Fruit fly (Drosophila melanogaster) whole organism, prepupa: Measurements from ENCODE around the gene BRWD3.
A peak's percentile ranks its signal among the peaks of the same experiment; 100 is the strongest.

Experiments
- Blimp-1 ChIP-seq: fragments of 200-800 bp; sonication (Bioruptor generic); optimal IDR thresholded peaks from 3 replicates; lab custom pipeline; 2017; ENCODE audit warnings: missing biosample characterization, missing genetic modification characterization, mild to moderate bottlenecking, moderate library complexity, missing genetic modification reagents
- CG10631 ChIP-seq: fragments of 200-800 bp; sonication (Bioruptor generic); optimal IDR thresholded peaks from 2 replicates; lab custom pipeline; 2016; ENCODE audit warnings: missing biosample characterization, missing genetic modification characterization
- CG11294 ChIP-seq: fragments of 200-800 bp; sonication (Bioruptor generic); IDR thresholded peaks from 2 replicates; pipeline ENCODE4 v1.3.6; 2022; ENCODE audit warnings: missing biosample characterization, missing genetic modification characterization
- CG11762 ChIP-seq: fragments of 200-800 bp; sonication (Bioruptor generic); optimal IDR thresholded peaks from 3 replicates; lab custom pipeline; 2016; ENCODE audit warnings: missing biosample characterization, missing genetic modification characterization; ENCODE audit not compliant: insufficient read depth
- CG11902 ChIP-seq: fragments of 200-800 bp; sonication (Bioruptor generic); optimal IDR thresholded peaks from 3 replicates; lab custom pipeline; 2016; ENCODE audit warnings: missing biosample characterization, missing genetic modification characterization
- CG15336 ChIP-seq: fragments of 200-800 bp; sonication (Bioruptor generic); IDR thresholded peaks from 2 replicates; pipeline ENCODE4 v1.3.6; 2022; ENCODE audit warnings: missing biosample characterization, missing genetic modification characterization
- CG3032 ChIP-seq: fragments of 200-800 bp; optimal IDR thresholded peaks from 2 replicates; lab custom pipeline; 2019; ENCODE audit warnings: missing biosample characterization, mild to moderate bottlenecking, missing genetic modification characterization, moderate library complexity
- CG31627 ChIP-seq: fragments of 200-800 bp; sonication (Bioruptor generic); optimal IDR thresholded peaks from 3 replicates; lab custom pipeline; 2016; ENCODE audit warnings: missing biosample characterization, missing genetic modification characterization
- CG34406 ChIP-seq: fragments of 200-800 bp; sonication (Bioruptor generic); optimal IDR thresholded peaks from 3 replicates; lab custom pipeline; 2016; ENCODE audit warnings: missing biosample characterization, missing genetic modification characterization
- CG6163 ChIP-seq: fragments of 200-800 bp; sonication (Bioruptor generic); IDR thresholded peaks from 3 replicates; pipeline ENCODE4 v1.3.6; 2022; ENCODE audit warnings: missing biosample characterization, missing genetic modification characterization
- CG6792 ChIP-seq: fragments of 200-800 bp; sonication (Bioruptor generic); optimal IDR thresholded peaks from 3 replicates; lab custom pipeline; 2016; ENCODE audit warnings: missing biosample characterization, missing genetic modification characterization
- CG8119 ChIP-seq: fragments of 200-800 bp; sonication (Bioruptor generic); IDR thresholded peaks from 3 replicates; pipeline ENCODE4 v1.3.6; 2022; ENCODE audit warnings: missing biosample characterization, missing genetic modification characterization
- CG8319 ChIP-seq: fragments of 200-800 bp; sonication (Bioruptor generic); optimal IDR thresholded peaks from 3 replicates; lab custom pipeline; 2016; ENCODE audit warnings: missing biosample characterization, missing genetic modification characterization
- CG8632 ChIP-seq: fragments of 200-800 bp; sonication (Bioruptor generic); optimal IDR thresholded peaks from 3 replicates; lab custom pipeline; 2016; ENCODE audit warnings: missing biosample characterization, missing genetic modification characterization
- CG9139 ChIP-seq: fragments of 200-800 bp; sonication (Bioruptor generic); optimal IDR thresholded peaks from 3 replicates; lab custom pipeline; 2017; ENCODE audit warnings: missing biosample characterization, mild to moderate bottlenecking, missing genetic modification characterization
- Ets21C ChIP-seq: fragments of 200-800 bp; sonication (Bioruptor generic); optimal IDR thresholded peaks from 3 replicates; lab custom pipeline; 2016; ENCODE audit warnings: missing biosample characterization, missing genetic modification characterization
- Gug ChIP-seq: fragments of 200-800 bp; sonication (Bioruptor generic); IDR thresholded peaks from 2 replicates; pipeline ENCODE4 v1.3.6; 2022; ENCODE audit warnings: missing biosample characterization, missing genetic modification characterization
- Hr38 ChIP-seq: sonication (Bioruptor generic); optimal IDR thresholded peaks from 2 replicates; lab custom pipeline; 2016; ENCODE audit warnings: missing biosample characterization, missing genetic modification characterization
- Hr39 ChIP-seq: fragments of 200-800 bp; sonication (Bioruptor generic); optimal IDR thresholded peaks from 2 replicates; lab custom pipeline; 2016; ENCODE audit warnings: missing biosample characterization, missing genetic modification characterization
- Met ChIP-seq: fragments of 200-800 bp; sonication (Bioruptor generic); optimal IDR thresholded peaks from 3 replicates; lab custom pipeline; 2016; ENCODE audit warnings: missing biosample characterization, missing genetic modification characterization
- OdsH ChIP-seq: fragments of 200-800 bp; sonication (Bioruptor generic); optimal IDR thresholded peaks from 3 replicates; lab custom pipeline; 2016; ENCODE audit warnings: missing biosample characterization, missing genetic modification characterization
- Smox ChIP-seq: fragments of 200-800 bp; sonication (Bioruptor generic); optimal IDR thresholded peaks from 3 replicates; lab custom pipeline; 2016; ENCODE audit warnings: missing biosample characterization, missing genetic modification characterization
- Sox102F ChIP-seq: fragments of 200-800 bp; sonication (Bioruptor generic); optimal IDR thresholded peaks from 2 replicates; lab custom pipeline; 2016; ENCODE audit warnings: missing biosample characterization, mild to moderate bottlenecking, missing genetic modification characterization
- Sox14 ChIP-seq: fragments of 200-800 bp; sonication (Bioruptor generic); optimal IDR thresholded peaks from 3 replicates; lab custom pipeline; 2016; ENCODE audit warnings: missing biosample characterization, missing genetic modification characterization
- Sox15 ChIP-seq: fragments of 200-800 bp; sonication (Bioruptor generic); optimal IDR thresholded peaks from 3 replicates; lab custom pipeline; 2016; ENCODE audit warnings: missing biosample characterization, missing genetic modification characterization
- acj6 ChIP-seq: fragments of 200-800 bp; sonication (Bioruptor generic); optimal IDR thresholded peaks from 3 replicates; lab custom pipeline; 2016; ENCODE audit warnings: missing biosample characterization, missing genetic modification characterization
- cyc ChIP-seq: fragments of 200-800 bp; sonication (Bioruptor generic); optimal IDR thresholded peaks from 3 replicates; lab custom pipeline; 2016; ENCODE audit warnings: missing biosample characterization, missing genetic modification characterization
- dac ChIP-seq: fragments of 200-800 bp; sonication (Bioruptor generic); optimal IDR thresholded peaks from 2 replicates; lab custom pipeline; 2017; ENCODE audit warnings: missing biosample characterization, mild to moderate bottlenecking, missing genetic modification characterization
- dsx ChIP-seq: fragments of 200-800 bp; optimal IDR thresholded peaks from 3 replicates; lab custom pipeline; 2019; ENCODE audit warnings: missing biosample characterization, mild to moderate bottlenecking, missing genetic modification characterization, moderate library complexity; ENCODE audit not compliant: poor library complexity, severe bottlenecking
- eg ChIP-seq: fragments of 200-800 bp; sonication (Bioruptor generic); IDR thresholded peaks from 3 replicates; pipeline ENCODE4 v1.3.6; 2022; ENCODE audit warnings: missing biosample characterization, missing genetic modification characterization
- esn ChIP-seq: fragments of 200-800 bp; sonication (Bioruptor generic); optimal IDR thresholded peaks from 2 replicates; lab custom pipeline; 2016; ENCODE audit warnings: missing biosample characterization, mild to moderate bottlenecking, missing genetic modification characterization, moderate library complexity
- fkh ChIP-seq: fragments of 200-800 bp; sonication (Bioruptor generic); optimal IDR thresholded peaks from 3 replicates; lab custom pipeline; 2017; ENCODE audit warnings: missing biosample characterization, mild to moderate bottlenecking, missing genetic modification characterization, moderate library complexity
- lz ChIP-seq: fragments of 200-800 bp; sonication (Bioruptor generic); optimal IDR thresholded peaks from 3 replicates; lab custom pipeline; 2016; ENCODE audit warnings: missing biosample characterization, missing genetic modification characterization
- net ChIP-seq: fragments of 200-800 bp; sonication (Bioruptor generic); optimal IDR thresholded peaks from 3 replicates; lab custom pipeline; 2016; ENCODE audit warnings: missing biosample characterization, missing genetic modification characterization
- pdm3 ChIP-seq: fragments of 200-800 bp; sonication (Bioruptor generic); optimal IDR thresholded peaks from 3 replicates; lab custom pipeline; 2016; ENCODE audit warnings: missing biosample characterization, missing genetic modification characterization
- salr ChIP-seq, 2 experiments: fragments of 200-800 bp; sonication (Bioruptor generic); optimal IDR thresholded peaks; 3 replicates each; lab custom pipeline; 2016 to 2018; ENCODE audit warnings: missing biosample characterization in 2 of 2, missing genetic modification characterization in 2 of 2, mild to moderate bottlenecking in 1 of 2
- ss ChIP-seq, 2 experiments: fragments of 200-800 bp; sonication (Bioruptor generic); optimal IDR thresholded peaks; 2 replicates in 1 of 2; 3 replicates in 1 of 2; lab custom pipeline; 2017 to 2018; ENCODE audit warnings: mild to moderate bottlenecking in 2 of 2, missing biosample characterization in 2 of 2, missing genetic modification characterization in 2 of 2, moderate library complexity in 1 of 2
- topi ChIP-seq: fragments of 200-800 bp; sonication (Bioruptor generic); optimal IDR thresholded peaks from 3 replicates; lab custom pipeline; 2016; ENCODE audit warnings: missing biosample characterization, missing genetic modification characterization

Gene BRWD3

DNA sequence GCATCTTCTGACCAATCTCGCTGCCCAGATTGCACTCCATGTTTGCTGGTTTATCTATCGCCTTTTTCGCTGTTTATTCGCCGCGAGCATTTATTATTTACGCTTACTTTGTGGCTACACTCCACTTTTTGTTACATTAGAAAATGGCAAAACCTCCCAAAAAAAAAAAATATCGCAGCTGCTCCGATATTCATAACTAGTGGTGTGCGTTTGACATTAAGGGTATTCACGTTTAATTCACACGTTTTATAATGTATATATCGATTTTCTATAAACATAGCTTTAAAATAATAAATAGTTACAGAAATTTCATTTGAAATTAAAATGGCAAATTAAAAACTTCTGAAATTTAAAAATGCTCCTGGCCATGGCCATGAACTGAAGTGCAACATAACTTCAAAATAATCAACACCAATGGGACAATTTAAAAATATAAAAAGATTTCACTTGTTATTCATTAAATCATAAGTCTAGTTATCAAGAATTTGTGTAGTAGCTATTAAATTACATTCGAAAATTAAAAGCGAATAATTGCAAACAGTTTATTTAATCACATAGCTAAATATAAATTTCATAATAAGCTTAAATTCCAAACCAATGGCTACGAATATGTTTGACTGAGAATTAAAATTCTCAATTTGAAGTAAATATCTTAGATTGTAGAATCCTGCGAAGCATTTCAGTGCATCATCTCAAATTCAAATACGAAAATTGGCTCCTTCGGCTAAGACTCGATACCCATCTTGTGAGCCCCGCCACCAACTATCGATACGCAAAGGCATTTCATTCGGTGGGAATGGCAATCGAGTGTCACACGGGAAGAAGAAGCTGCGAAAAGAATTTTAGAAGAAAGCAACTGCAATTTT, at the start of gene BRWD3, which contains the start of gene Nab2:
Gene BRWD3, plus strand, starts transcription at position 784 of the 866 bp plus-strand sequence.
Gene Nab2, minus strand, starts transcription at position 203 of the 866 bp plus-strand sequence.
- TF ChIP-seq Sox14 (GFP tag; lab: Kevin White, UChicago) (no peak), dsx (GFP tag; lab: Kevin White, UChicago) (no peak), salr (GFP tag; optimal IDR thresholded peaks at IDR 0.05; lab: Kevin White, UChicago) (peak in 1 of 2 experiments; percentile 57), CG8632 (GFP tag; lab: Kevin White, UChicago) (no peak), Smox (GFP tag; lab: Kevin White, UChicago) (no peak), topi (no peak), Hr38 (no peak), Ets21C (peak; percentile 21), lz (GFP tag; lab: Kevin White, UChicago) (peak; percentile 54), Hr39 (no peak), OdsH (no peak), CG11762 (GFP tag; lab: Kevin White, UChicago) (peak; percentile 28), CG15336 (GFP tag; lab: Robert Waterston, UW) (peak; percentile 44; the same call in 1 of the 2 replicates), CG6792 (GFP tag; lab: Kevin White, UChicago) (peak; percentile 40), CG8319 (no peak), CG34406 (GFP tag; lab: Kevin White, UChicago) (no peak), CG6163 (peak; percentile 46; the same call in 1 of the 3 replicates), Sox102F (no peak), Met (GFP tag; lab: Kevin White, UChicago) (no peak), esn (peak; percentile 59), Blimp-1 (GFP tag; lab: Kevin White, UChicago) (no peak), CG3032 (peak; percentile 49), CG9139 (no peak), dac (GFP tag; lab: Kevin White, UChicago) (no peak), CG11294 (GFP tag; lab: Robert Waterston, UW) (no peak), CG10631 (GFP tag; lab: Kevin White, UChicago) (no peak), acj6 (GFP tag; lab: Kevin White, UChicago) (no peak), pdm3 (GFP tag; lab: Kevin White, UChicago) (no peak), ss (GFP tag; optimal IDR thresholded peaks at IDR 0.05; lab: Kevin White, UChicago) (no peak), cyc (no peak), CG11902 (peak; percentile 22), Gug (GFP tag; lab: Robert Waterston, UW) (peak; percentile 25; the same call in 1 of the 2 replicates), eg (GFP tag; lab: Robert Waterston, UW) (peak; percentile 39; the same call in 2 of the 3 replicates), Sox15 (GFP tag; lab: Kevin White, UChicago) (peak; percentile 27), CG8119 (no peak), fkh (GFP tag; lab: Kevin White, UChicago) (no peak), net (GFP tag; lab: Kevin White, UChicago) (no peak), CG31627 (GFP tag; lab: Kevin White, UChicago) (peak; percentile 56)

DNA sequence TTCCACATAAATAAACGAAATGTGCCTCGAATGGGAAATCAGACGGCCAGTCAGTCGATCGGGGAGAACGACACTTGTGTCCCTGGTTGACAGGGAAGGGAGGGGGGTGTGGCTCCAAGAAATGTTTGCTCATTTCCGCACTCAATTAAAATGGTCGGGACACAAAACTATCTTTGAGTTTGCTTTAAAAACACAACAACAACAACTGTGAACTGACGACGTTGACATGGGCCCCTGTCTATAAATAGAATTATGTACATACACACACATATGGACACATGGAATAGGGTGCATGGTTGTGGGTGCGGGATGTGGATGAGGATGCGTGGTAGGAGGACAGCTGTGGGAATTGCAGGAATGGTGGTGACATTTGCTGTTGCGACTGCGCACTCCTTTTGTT, 48.8 kb upstream of the BRWD3 start:
- TF ChIP-seq eg (GFP tag; lab: Robert Waterston, UW) (no peak), fkh (GFP tag; lab: Kevin White, UChicago) (peak; percentile 80), ss (GFP tag; optimal IDR thresholded peaks at IDR 0.05; lab: Kevin White, UChicago) (peak in 1 of 2 experiments; percentile 27), cyc (no peak)
